Fruit fly (Drosophila melanogaster): Measurements from ENCODE around the gene Qtzl.

- no peak for TF ChIP-seq spab (GFP tag; optimal IDR thresholded peaks at IDR 0.05)
- no peak for TF ChIP-seq Hr4 (GFP tag; optimal IDR thresholded peaks at IDR 0.05)
- TF ChIP-seq CG16779 (tag; optimal IDR thresholded peaks at IDR 0.05) = no peak
- TF ChIP-seq fd59A (GFP tag; optimal IDR thresholded peaks at IDR 0.05) = no peak
- no peak for TF ChIP-seq Sox102F (GFP tag; optimal IDR thresholded peaks at IDR 0.05)
- no peak for TF ChIP-seq dac (GFP tag; optimal IDR thresholded peaks at IDR 0.05)
Measured at dm6 chr2L:11976955-11977354, 18.6 kb upstream of the Qtzl start.
